Fruit fly (Drosophila melanogaster) whole organism, embryonic: ENCODE measurements around the gene Uba4.
A peak's percentile ranks its signal among the peaks of the same experiment; 100 is the strongest.

Source experiments
- Ada2b ChIP-seq: fragments of 200-800 bp; sonication (Bioruptor generic); IDR thresholded peaks from 2 replicates; pipeline ENCODE4 v1.3.6; 2022; ENCODE audit warnings: missing biosample characterization, missing genetic modification characterization
- Atf3 ChIP-seq: fragments of 200-800 bp; sonication (Bioruptor generic); optimal IDR thresholded peaks from 3 replicates; lab custom pipeline; 2016; ENCODE audit warnings: missing biosample characterization, missing genetic modification characterization
- BEAF-32 ChIP-seq: fragments of 200-800 bp; sonication (Bioruptor generic); optimal IDR thresholded peaks from 3 replicates; lab custom pipeline; 2017; ENCODE audit warnings: missing biosample characterization, missing genetic modification characterization, mild to moderate bottlenecking, moderate library complexity, missing genetic modification reagents
- Bgb ChIP-seq: fragments of 200-800 bp; sonication (Bioruptor generic); IDR thresholded peaks from 2 replicates; pipeline ENCODE4 v1.3.6; 2022; ENCODE audit warnings: missing biosample characterization, missing genetic modification characterization; ENCODE audit not compliant: partially characterized antibody
- CG10209 ChIP-seq: fragments of 200-800 bp; sonication (Bioruptor generic); optimal IDR thresholded peaks from 3 replicates; lab custom pipeline; 2017; ENCODE audit warnings: missing biosample characterization, mild to moderate bottlenecking, missing genetic modification characterization, missing genetic modification reagents
- CG12236 ChIP-seq: fragments of 200-800 bp; sonication (Bioruptor generic); optimal IDR thresholded peaks from 2 replicates; lab custom pipeline; 2016; ENCODE audit warnings: missing biosample characterization, missing genetic modification characterization
- CG12769 ChIP-seq: fragments of 200-800 bp; sonication (Bioruptor generic); optimal IDR thresholded peaks from 2 replicates; lab custom pipeline; 2019; ENCODE audit warnings: missing biosample characterization, mild to moderate bottlenecking, missing genetic modification characterization, moderate library complexity
- CG16779 ChIP-seq: fragments of 200-800 bp; sonication (Bioruptor generic); IDR thresholded peaks from 2 replicates; pipeline ENCODE4 v1.3.6; 2022; ENCODE audit warnings: missing biosample characterization, missing genetic modification characterization
- CG16815 ChIP-seq: fragments of 200-800 bp; sonication (Bioruptor generic); optimal IDR thresholded peaks from 3 replicates; lab custom pipeline; 2017; ENCODE audit warnings: missing biosample characterization, mild to moderate bottlenecking, missing genetic modification characterization
- CG2199 ChIP-seq: fragments of 200-800 bp; sonication (Bioruptor generic); IDR thresholded peaks from 3 replicates; pipeline ENCODE4 v1.3.6; 2022; ENCODE audit warnings: missing biosample characterization, missing genetic modification characterization
- CG32767 ChIP-seq: fragments of 200-800 bp; sonication (Bioruptor generic); IDR thresholded peaks from 2 replicates; pipeline ENCODE4 v1.3.6; 2022; ENCODE audit warnings: missing biosample characterization, missing genetic modification characterization
- CG3281 ChIP-seq: fragments of 200-800 bp; sonication (Bioruptor generic); optimal IDR thresholded peaks from 3 replicates; lab custom pipeline; 2017; ENCODE audit warnings: missing biosample characterization, mild to moderate bottlenecking, missing genetic modification characterization
- CG34422 ChIP-seq: fragments of 200-800 bp; sonication (Bioruptor generic); IDR thresholded peaks from 3 replicates; pipeline ENCODE4 v1.3.6; 2022; ENCODE audit warnings: missing biosample characterization, missing genetic modification characterization
- CG4360 ChIP-seq: fragments of 200-800 bp; sonication (Bioruptor generic); IDR thresholded peaks from 2 replicates; pipeline ENCODE4 v1.3.6; 2022; ENCODE audit warnings: missing biosample characterization, missing genetic modification characterization
- CG4617 ChIP-seq: fragments of 200-800 bp; sonication (Bioruptor generic); optimal IDR thresholded peaks from 3 replicates; lab custom pipeline; 2016; ENCODE audit warnings: missing biosample characterization, missing genetic modification characterization, borderline replicate concordance
- CG9797 ChIP-seq: fragments of 200-800 bp; sonication (Bioruptor generic); optimal IDR thresholded peaks from 3 replicates; lab custom pipeline; 2018; ENCODE audit warnings: missing biosample characterization, mild to moderate bottlenecking, missing genetic modification characterization
- CG9876 ChIP-seq: fragments of 200-800 bp; sonication (Bioruptor generic); optimal IDR thresholded peaks from 2 replicates; lab custom pipeline; 2016; ENCODE audit warnings: missing biosample characterization, missing genetic modification characterization
- CoRest ChIP-seq: fragments of 200-800 bp; sonication (Bioruptor generic); optimal IDR thresholded peaks from 3 replicates; lab custom pipeline; 2018; ENCODE audit warnings: missing biosample characterization, mild to moderate bottlenecking, missing genetic modification characterization, moderate library complexity
- HLH3B ChIP-seq: fragments of 200-800 bp; sonication (Bioruptor generic); IDR thresholded peaks from 2 replicates; pipeline ENCODE4 v1.3.6; 2022; ENCODE audit warnings: missing biosample characterization, missing genetic modification characterization
- Hr78 ChIP-seq, 2 experiments: fragments of 200-800 bp in 1 of 2; fragments of >200 bp in 1 of 2; sonication (Bioruptor generic) in 1 of 2; optimal IDR thresholded peaks; 2 replicates each; lab custom pipeline; 2017 to 2019; ENCODE audit warnings: missing biosample characterization in 2 of 2, missing genetic modification characterization in 2 of 2, mild to moderate bottlenecking in 1 of 2, moderate library complexity in 1 of 2
- MTF-1 ChIP-seq: fragments of 200-800 bp; sonication (Bioruptor generic); optimal IDR thresholded peaks from 2 replicates; lab custom pipeline; 2018; ENCODE audit warnings: missing biosample characterization, mild to moderate bottlenecking, missing genetic modification characterization, borderline replicate concordance
- Pdp1 ChIP-seq, 2 experiments: fragments of 200-800 bp; sonication (Bioruptor generic); optimal IDR thresholded peaks; 3 replicates each; lab custom pipeline; 2016; ENCODE audit warnings: missing biosample characterization in 2 of 2, missing genetic modification characterization in 2 of 2, mild to moderate bottlenecking in 1 of 2, moderate library complexity in 1 of 2
- Ravus ChIP-seq: fragments of 200-800 bp; sonication (Bioruptor generic); IDR thresholded peaks from 2 replicates; pipeline ENCODE4 v1.3.6; 2022; ENCODE audit warnings: missing biosample characterization, missing genetic modification characterization
- Sin3A ChIP-seq: fragments of >200 bp; optimal IDR thresholded peaks from 2 replicates; lab custom pipeline; 2018
- Sox100B ChIP-seq: fragments of 200-800 bp; sonication (Bioruptor generic); optimal IDR thresholded peaks from 3 replicates; lab custom pipeline; 2018; ENCODE audit warnings: missing biosample characterization, mild to moderate bottlenecking, missing genetic modification characterization
- Spps ChIP-seq: fragments of 200-800 bp; sonication (Bioruptor generic); optimal IDR thresholded peaks from 2 replicates; lab custom pipeline; 2018; ENCODE audit warnings: missing biosample characterization, mild to moderate bottlenecking, missing genetic modification characterization
- Sry-δ ChIP-seq: fragments of 200-800 bp; sonication (Bioruptor generic); optimal IDR thresholded peaks from 2 replicates; lab custom pipeline; 2016; ENCODE audit warnings: missing biosample characterization, missing genetic modification characterization
- ara ChIP-seq: fragments of 200-800 bp; sonication (Bioruptor generic); IDR thresholded peaks from 2 replicates; pipeline ENCODE4 v1.3.6; 2022; ENCODE audit warnings: missing biosample characterization, missing genetic modification characterization
- br ChIP-seq: fragments of >200 bp; optimal IDR thresholded peaks from 2 replicates; lab custom pipeline; 2017
- caup ChIP-seq: fragments of 200-800 bp; sonication (Bioruptor generic); optimal IDR thresholded peaks from 3 replicates; lab custom pipeline; 2017; ENCODE audit warnings: missing biosample characterization, mild to moderate bottlenecking, missing genetic modification characterization, moderate library complexity; ENCODE audit not compliant: severe bottlenecking
- cwo ChIP-seq: fragments of 200-800 bp; sonication (Bioruptor generic); optimal IDR thresholded peaks from 3 replicates; lab custom pipeline; 2017; ENCODE audit warnings: missing biosample characterization, missing genetic modification characterization, mild to moderate bottlenecking, moderate library complexity, missing genetic modification reagents
- dati ChIP-seq: fragments of 200-800 bp; sonication (Bioruptor generic); IDR thresholded peaks from 2 replicates; pipeline ENCODE4 v1.3.6; 2022; ENCODE audit warnings: missing biosample characterization, missing genetic modification characterization
- fd64A ChIP-seq: fragments of 200-800 bp; sonication (Bioruptor generic); optimal IDR thresholded peaks from 3 replicates; lab custom pipeline; 2018; ENCODE audit warnings: missing biosample characterization, mild to moderate bottlenecking, missing genetic modification characterization
- grau ChIP-seq: fragments of 200-800 bp; optimal IDR thresholded peaks from 3 replicates; lab custom pipeline; 2019; ENCODE audit warnings: missing biosample characterization, mild to moderate bottlenecking, missing genetic modification characterization, moderate library complexity
- h ChIP-seq: fragments of >200 bp; optimal IDR thresholded peaks from 2 replicates; lab custom pipeline; 2017
- hbn ChIP-seq: fragments of 200-800 bp; sonication (Bioruptor generic); IDR thresholded peaks from 2 replicates; pipeline ENCODE4 v1.3.6; 2022; ENCODE audit warnings: missing biosample characterization, missing genetic modification characterization; ENCODE audit not compliant: partially characterized antibody
- hth ChIP-seq: fragments of >200 bp; optimal IDR thresholded peaks from 2 replicates; lab custom pipeline; 2017; ENCODE audit warnings: inconsistent platforms
- onecut ChIP-seq: fragments of 200-800 bp; sonication (Bioruptor generic); IDR thresholded peaks from 2 replicates; pipeline ENCODE4 v1.3.6; 2022; ENCODE audit warnings: missing biosample characterization, missing genetic modification characterization
- org-1 ChIP-seq: fragments of 200-800 bp; sonication (Bioruptor generic); optimal IDR thresholded peaks from 2 replicates; lab custom pipeline; 2017; ENCODE audit warnings: missing biosample characterization, missing genetic modification characterization
- otp ChIP-seq: fragments of 200-800 bp; sonication (Bioruptor generic); IDR thresholded peaks from 3 replicates; pipeline ENCODE4, ENCODE4 v1.3.6; 2022; ENCODE audit warnings: missing biosample characterization, missing genetic modification characterization
- p53 ChIP-seq: fragments of 200-800 bp; sonication (Bioruptor generic); optimal IDR thresholded peaks from 2 replicates; lab custom pipeline; 2016; ENCODE audit warnings: missing biosample characterization, missing genetic modification characterization
- pfk ChIP-seq: fragments of 200-800 bp; sonication (Bioruptor generic); optimal IDR thresholded peaks from 2 replicates; lab custom pipeline; 2018; ENCODE audit warnings: missing biosample characterization, mild to moderate bottlenecking, missing genetic modification characterization, moderate library complexity
- pnt ChIP-seq: fragments of 200-800 bp; sonication (Bioruptor generic); optimal IDR thresholded peaks from 3 replicates; lab custom pipeline; 2016; ENCODE audit warnings: missing biosample characterization, missing genetic modification characterization
- pros ChIP-seq: fragments of 200-800 bp; sonication (Bioruptor generic); optimal IDR thresholded peaks from 3 replicates; lab custom pipeline; 2019; ENCODE audit warnings: missing biosample characterization, mild to moderate bottlenecking, missing genetic modification characterization, moderate library complexity
- row ChIP-seq: fragments of 200-800 bp; sonication (Bioruptor generic); IDR thresholded peaks from 3 replicates; pipeline ENCODE4 v1.3.6; 2022; ENCODE audit warnings: missing biosample characterization, missing genetic modification characterization
- run ChIP-seq: fragments of 200-800 bp; sonication (Bioruptor generic); optimal IDR thresholded peaks from 3 replicates; lab custom pipeline; 2018; ENCODE audit warnings: missing biosample characterization, mild to moderate bottlenecking, missing genetic modification characterization
- salm ChIP-seq: fragments of 200-800 bp; sonication (Bioruptor generic); optimal IDR thresholded peaks from 2 replicates; lab custom pipeline; 2018; ENCODE audit warnings: missing biosample characterization, mild to moderate bottlenecking, missing genetic modification characterization
- sc ChIP-seq, 3 experiments: fragments of >200 bp in 2 of 3; fragments of 200-800 bp in 1 of 3; sonication (Bioruptor generic) in 1 of 3; optimal IDR thresholded peaks; 2 replicates in 2 of 3; 3 replicates in 1 of 3; lab custom pipeline; 2017; ENCODE audit warnings: mild to moderate bottlenecking in 1 of 3, missing biosample characterization in 1 of 3, missing genetic modification characterization in 1 of 3, missing genetic modification reagents in 1 of 3
- slp2 ChIP-seq: fragments of 200-800 bp; sonication (Bioruptor generic); optimal IDR thresholded peaks from 2 replicates; lab custom pipeline; 2016; ENCODE audit warnings: missing biosample characterization, missing genetic modification characterization
- zen ChIP-seq: fragments of 200-800 bp; sonication (Bioruptor generic); optimal IDR thresholded peaks from 3 replicates; lab custom pipeline; 2018; ENCODE audit warnings: missing biosample characterization, mild to moderate bottlenecking, missing genetic modification characterization, moderate library complexity
- zfh2 ChIP-seq: fragments of 200-800 bp; sonication (Bioruptor generic); optimal IDR thresholded peaks from 2 replicates; lab custom pipeline; 2016; ENCODE audit warnings: missing biosample characterization, missing genetic modification characterization

Uba4 gene

dm6 chr2L:8543102-8543501, 25.9 kb downstream of the Uba4 start (continued):
- TF ChIP-seq hbn (GFP tag; lab: Robert Waterston, UW) (no peak), Spps (no peak), zfh2 (GFP tag; lab: Kevin White, UChicago) (no peak), CG16815 (GFP tag; lab: Kevin White, UChicago) (no peak), sc (optimal IDR thresholded peaks at IDR 0.05; lab: Kevin White, UChicago) (no peak), sc (GFP tag; optimal IDR thresholded peaks at IDR 0.05; lab: Kevin White, UChicago) (no peak), fd64A (no peak), Sry-δ (GFP tag; lab: Kevin White, UChicago) (no peak), HLH3B (GFP tag; lab: Robert Waterston, UW) (no peak), otp (GFP tag; lab: Robert Waterston, UW) (no peak), CoRest (tag; lab: Kevin White, UChicago) (no peak), CG3281 (GFP tag; lab: Kevin White, UChicago) (no peak), CG4360 (GFP tag; lab: Robert Waterston, UW) (no peak), hth (lab: Kevin White, UChicago) (no peak), CG16779 (GFP tag; lab: Robert Waterston, UW) (no peak), BEAF-32 (GFP tag; lab: Kevin White, UChicago) (peak; percentile 2), CG10209 (GFP tag; lab: Kevin White, UChicago) (no peak), p53 (GFP tag; lab: Kevin White, UChicago) (no peak), Hr78 (GFP tag; optimal IDR thresholded peaks at IDR 0.05; lab: Kevin White, UChicago) (no peak), CG2199 (GFP tag; lab: Robert Waterston, UW) (no peak), CG9876 (GFP tag; lab: Kevin White, UChicago) (no peak), row (GFP tag; lab: Robert Waterston, UW) (peak; percentile 34; the same call in 1 of the 3 replicates), CG34422 (GFP tag; lab: Robert Waterston, UW) (peak; percentile 10; the same call in 1 of the 3 replicates), CG4617 (GFP tag; lab: Kevin White, UChicago) (peak; percentile 3), grau (peak; percentile 18), Pdp1 (GFP tag; optimal IDR thresholded peaks at IDR 0.05; lab: Kevin White, UChicago) (peak in 1 of 2 experiments; percentile 30), Atf3 (no peak), dati (GFP tag; lab: Robert Waterston, UW) (no peak), ara (GFP tag; lab: Robert Waterston, UW) (no peak), pnt (GFP tag; lab: Kevin White, UChicago) (no peak), Ada2b (GFP tag; lab: Robert Waterston, UW) (no peak), CG12236 (GFP tag; lab: Kevin White, UChicago) (no peak), h (no peak), pros (no peak), Sox100B (GFP tag; lab: Kevin White, UChicago) (no peak), cwo (no peak), run (tag; lab: Kevin White, UChicago) (no peak), onecut (GFP tag; lab: Robert Waterston, UW) (peak; percentile 58), CG9797 (GFP tag; lab: Kevin White, UChicago) (peak; percentile 71), MTF-1 (GFP tag; lab: Kevin White, UChicago) (peak; percentile 8), zen (tag; lab: Kevin White, UChicago) (no peak), CG32767 (GFP tag; lab: Robert Waterston, UW) (no peak), slp2 (GFP tag; lab: Kevin White, UChicago) (no peak), br (lab: Kevin White, UChicago) (no peak), Bgb (GFP tag; lab: Robert Waterston, UW) (peak; percentile 37; the same call in 1 of the 2 replicates), CG12769 (tag; lab: Kevin White, UChicago) (peak; percentile 27), Ravus (GFP tag; lab: Robert Waterston, UW) (no peak), caup (GFP tag; lab: Kevin White, UChicago) (peak; percentile 27), pfk (GFP tag; lab: Kevin White, UChicago) (peak; percentile 87), org-1 (GFP tag; lab: Kevin White, UChicago) (no peak), Sin3A (lab: Kevin White, UChicago) (no peak), salm (no peak)
